Fruit fly (Drosophila melanogaster): ENCODE measurements around the gene exd.

DNA sequence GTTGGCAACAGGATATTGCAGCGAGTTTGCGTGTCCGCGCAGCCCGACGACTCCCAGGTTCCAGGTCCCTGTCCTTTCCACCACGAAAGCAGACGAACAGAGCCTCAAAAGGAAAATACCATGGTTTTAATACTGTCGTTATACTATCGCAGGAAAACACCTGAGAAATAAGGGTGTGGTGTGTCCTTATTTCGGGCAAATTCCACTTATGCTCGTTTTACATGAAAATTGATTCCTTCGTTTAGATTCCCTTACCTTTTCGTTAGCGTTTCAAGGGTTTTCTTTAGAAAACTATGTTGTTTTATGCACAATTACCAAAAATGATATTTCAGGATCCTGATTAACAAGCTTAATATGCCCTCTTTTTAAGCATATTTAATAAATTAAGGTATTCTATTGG lies 9.4 kb upstream of the exd start, which contains the start of gene Cep164:
- TF ChIP-seq psq (optimal IDR thresholded peaks at IDR 0.05) = no peak
- no peak for TF ChIP-seq Myc (optimal IDR thresholded peaks at IDR 0.05)
- TF ChIP-seq ttk (optimal IDR thresholded peaks at IDR 0.05) = no peak
- no peak for TF ChIP-seq h (optimal IDR thresholded peaks at IDR 0.05)
- TF ChIP-seq insv (optimal IDR thresholded peaks at IDR 0.05) = no peak
- TF ChIP-seq Sin3A (optimal IDR thresholded peaks at IDR 0.05) = no peak
